Worm (Caenorhabditis elegans): ENCODE measurements around the gene R09E10.6.
"Not testable (repeated sequence)": the region's sequence is repeated elsewhere in the genome, so short reads cannot be mapped to it uniquely, and the experiment has no call there.

R09E10.6 gene

ce11 chrIV:10294030-10294429 lies at the start of gene R09E10.6:
R09E10.6 (minus strand) TSS chrIV:10294130.
- TF ChIP-seq dao-5 (tag; optimal IDR thresholded peaks at IDR 0.05), result no peak
- no peak for TF ChIP-seq W03F9.2 (tag; optimal IDR thresholded peaks at IDR 0.05)
- TF ChIP-seq him-1 (tag; optimal IDR thresholded peaks at IDR 0.05), result no peak

ce11 chrIV:10342361-10342706 lies 48.4 kb upstream of the R09E10.6 start:
- no peak for TF ChIP-seq him-1 (tag; optimal IDR thresholded peaks at IDR 0.05)
- TF ChIP-seq W03F9.2 (tag; optimal IDR thresholded peaks at IDR 0.05), result peak; percentile 27

ce11 chrIV:10341618-10342360 lies 47.9 kb upstream of the R09E10.6 start:
- no peak for TF ChIP-seq W03F9.2 (tag; optimal IDR thresholded peaks at IDR 0.05)
- TF ChIP-seq dao-5 (tag; optimal IDR thresholded peaks at IDR 0.05), result no peak
- TF ChIP-seq him-1 (tag; optimal IDR thresholded peaks at IDR 0.05), result peak; percentile 9

ce11 chrIV:10339701-10340100 lies 45.8 kb upstream of the R09E10.6 start:
- TF ChIP-seq W03F9.2 (tag; optimal IDR thresholded peaks at IDR 0.05) (no peak), dao-5 (tag; optimal IDR thresholded peaks at IDR 0.05) (no peak), him-1 (tag; optimal IDR thresholded peaks at IDR 0.05) (no peak)

ce11 chrIV:10337286-10337685 lies 43.4 kb upstream of the R09E10.6 start:
- TF ChIP-seq W03F9.2 (tag; optimal IDR thresholded peaks at IDR 0.05) (no peak), dao-5 (tag; optimal IDR thresholded peaks at IDR 0.05) (no peak), him-1 (tag; optimal IDR thresholded peaks at IDR 0.05) (no peak)

- TF ChIP-seq dao-5 (tag; optimal IDR thresholded peaks at IDR 0.05) (no peak), him-1 (tag; optimal IDR thresholded peaks at IDR 0.05) (no peak), W03F9.2 (tag; optimal IDR thresholded peaks at IDR 0.05) (no peak)
These were observed 38.0 kb upstream of the R09E10.6 start for ce11 chrIV:10331882-10332281.

- TF ChIP-seq him-1 (tag; optimal IDR thresholded peaks at IDR 0.05), result no peak
These were observed 37.0 kb upstream of the R09E10.6 start for ce11 chrIV:10330962-10331361.

ce11 chrIV:10322650-10323049 lies 28.7 kb upstream of the R09E10.6 start, which contains the start of gene R09E10.1:
R09E10.1 (minus strand) TSS chrIV:10322750.
- TF ChIP-seq him-1, dao-5, W03F9.2 (tag; optimal IDR thresholded peaks at IDR 0.05): not testable (repeated sequence)

ce11 chrIV:10318199-10318598 lies 24.3 kb upstream of the R09E10.6 start, which contains the start of gene R09E10.2:
R09E10.2 (minus strand) TSS chrIV:10318299.
- TF ChIP-seq dao-5 (tag; optimal IDR thresholded peaks at IDR 0.05), result no peak
- TF ChIP-seq W03F9.2 (tag; optimal IDR thresholded peaks at IDR 0.05), result no peak

ce11 chrIV:10313565-10313964 lies 19.6 kb upstream of the R09E10.6 start, which contains the start of gene acs-18:
acs-18 (minus strand) TSS chrIV:10313665.
- TF ChIP-seq dao-5 (tag; optimal IDR thresholded peaks at IDR 0.05), result no peak
- TF ChIP-seq W03F9.2 (tag; optimal IDR thresholded peaks at IDR 0.05), result no peak
- no peak for TF ChIP-seq him-1 (tag; optimal IDR thresholded peaks at IDR 0.05)

ce11 chrIV:10311115-10311514 lies 17.2 kb upstream of the R09E10.6 start:
- no peak for TF ChIP-seq dao-5 (tag; optimal IDR thresholded peaks at IDR 0.05)
- TF ChIP-seq him-1 (tag; optimal IDR thresholded peaks at IDR 0.05), result no peak
- TF ChIP-seq W03F9.2 (tag; optimal IDR thresholded peaks at IDR 0.05), result no peak

ce11 chrIV:10310329-10310728 lies 16.4 kb upstream of the R09E10.6 start, which contains the start of gene R09E10.8:
R09E10.8 (minus strand) TSS chrIV:10310429.
- TF ChIP-seq dao-5 (tag; optimal IDR thresholded peaks at IDR 0.05) (no peak), W03F9.2 (tag; optimal IDR thresholded peaks at IDR 0.05) (no peak), him-1 (tag; optimal IDR thresholded peaks at IDR 0.05) (no peak)

ce11 chrIV:10304383-10304782 lies 10.5 kb upstream of the R09E10.6 start:
- TF ChIP-seq W03F9.2 (tag; optimal IDR thresholded peaks at IDR 0.05) (no peak), him-1 (tag; optimal IDR thresholded peaks at IDR 0.05) (no peak), dao-5 (tag; optimal IDR thresholded peaks at IDR 0.05) (no peak)

ce11 chrIV:10302203-10302602 lies 8.3 kb upstream of the R09E10.6 start, which contains the start of gene R09E10.5:
R09E10.5 (minus strand) TSS chrIV:10302303.
- TF ChIP-seq W03F9.2 (tag; optimal IDR thresholded peaks at IDR 0.05) (no peak), him-1 (tag; optimal IDR thresholded peaks at IDR 0.05) (no peak), dao-5 (tag; optimal IDR thresholded peaks at IDR 0.05) (no peak)

- no peak for TF ChIP-seq dao-5 (tag; optimal IDR thresholded peaks at IDR 0.05)
- no peak for TF ChIP-seq W03F9.2 (tag; optimal IDR thresholded peaks at IDR 0.05)
- no peak for TF ChIP-seq him-1 (tag; optimal IDR thresholded peaks at IDR 0.05)
These were observed 2.1 kb upstream of the R09E10.6 start for ce11 chrIV:10296036-10296435.
